Worm (Caenorhabditis elegans) whole organism, late embryonic: ENCODE results near the gene C01G6.3.

Experiments
- C38D4.7 ChIP-seq: fragments of 200-800 bp; sonication (Bioruptor generic); optimal IDR thresholded peaks from 2 replicates; lab custom pipeline; 2018; ENCODE audit warnings: mild to moderate bottlenecking, missing genetic modification characterization, moderate library complexity, missing compliant biosample characterization
- ceh-14 ChIP-seq: sonication (generic microtip); optimal IDR thresholded peaks from 2 replicates; lab custom pipeline; 2016; ENCODE audit warnings: missing genotype, missing genetic modification characterization, missing compliant biosample characterization
- ceh-18 ChIP-seq: sonication (generic microtip); optimal IDR thresholded peaks from 2 replicates; lab custom pipeline; 2016; ENCODE audit warnings: missing genetic modification characterization, missing compliant biosample characterization
- ceh-2 ChIP-seq: sonication (generic microtip); optimal IDR thresholded peaks from 2 replicates; lab custom pipeline; 2016; ENCODE audit warnings: missing genotype, missing genetic modification characterization, missing compliant biosample characterization
- ceh-30 ChIP-seq: fragments of 150-350 bp; optimal IDR thresholded peaks from 2 replicates; lab custom pipeline; 2014; ENCODE audit warnings: missing biosample characterization, missing genetic modification characterization
- ceh-31 ChIP-seq: sonication (generic microtip); optimal IDR thresholded peaks from 2 replicates; lab custom pipeline; 2016; ENCODE audit warnings: missing genetic modification characterization, missing compliant biosample characterization
- ceh-6 ChIP-seq: fragments of 200-800 bp; sonication (Bioruptor generic); optimal IDR thresholded peaks from 2 replicates; lab custom pipeline; 2018; ENCODE audit warnings: mild to moderate bottlenecking, missing genetic modification characterization, missing compliant biosample characterization
- ceh-9 ChIP-seq: sonication (generic microtip); optimal IDR thresholded peaks from 2 replicates; lab custom pipeline; 2016; ENCODE audit warnings: mild to moderate bottlenecking, missing genetic modification characterization, inconsistent platforms, missing compliant biosample characterization
- che-1 ChIP-seq: sonication (generic microtip); optimal IDR thresholded peaks from 2 replicates; lab custom pipeline; 2016; ENCODE audit warnings: mild to moderate bottlenecking, missing genetic modification characterization, missing compliant biosample characterization
- dve-1 ChIP-seq: sonication (generic microtip); optimal IDR thresholded peaks from 2 replicates; lab custom pipeline; 2017; ENCODE audit warnings: antibody characterized with exemption, mild to moderate bottlenecking, missing genetic modification characterization, missing compliant biosample characterization
- elt-2 ChIP-seq: sonication (generic microtip); optimal IDR thresholded peaks from 2 replicates; lab custom pipeline; 2016; ENCODE audit warnings: missing genetic modification reagents, missing genetic modification characterization, missing compliant biosample characterization
- fax-1 ChIP-seq: sonication (generic microtip); optimal IDR thresholded peaks from 2 replicates; lab custom pipeline; 2016; ENCODE audit warnings: missing genotype, missing genetic modification characterization, missing compliant biosample characterization
- hlh-30 ChIP-seq: sonication (generic microtip); optimal IDR thresholded peaks from 2 replicates; lab custom pipeline; 2017; ENCODE audit warnings: antibody characterized with exemption, missing genetic modification characterization, missing compliant biosample characterization; ENCODE audit not compliant: insufficient read depth
- hlh-8 ChIP-seq: sonication (generic microtip); optimal IDR thresholded peaks from 2 replicates; lab custom pipeline; 2016; ENCODE audit warnings: missing genotype, missing genetic modification characterization, missing compliant biosample characterization
- lim-6 ChIP-seq: sonication (generic microtip); optimal IDR thresholded peaks from 2 replicates; lab custom pipeline; 2016; ENCODE audit warnings: missing genetic modification characterization, missing compliant biosample characterization
- nfya-1 ChIP-seq: sonication (generic microtip); optimal IDR thresholded peaks from 2 replicates; lab custom pipeline; 2017; ENCODE audit warnings: missing genetic modification characterization, mild to moderate bottlenecking, missing compliant biosample characterization, antibody characterized with exemption, moderate library complexity
- odd-2 ChIP-seq: sonication (generic microtip); optimal IDR thresholded peaks from 2 replicates; lab custom pipeline; 2017; ENCODE audit warnings: antibody characterized with exemption, mild to moderate bottlenecking, missing genetic modification characterization, missing compliant biosample characterization
- pat-9 ChIP-seq: fragments of 200-800 bp; sonication (Bioruptor generic); optimal IDR thresholded peaks from 2 replicates; lab custom pipeline; 2018; ENCODE audit warnings: mild to moderate bottlenecking, missing genetic modification characterization, moderate library complexity, missing compliant biosample characterization
- pha-2 ChIP-seq: sonication (generic microtip); optimal IDR thresholded peaks from 2 replicates; lab custom pipeline; 2017; ENCODE audit warnings: mild to moderate bottlenecking, missing genetic modification characterization, missing compliant biosample characterization
- pha-4 ChIP-seq: fragments of 150-350 bp; optimal IDR thresholded peaks from 2 replicates; lab custom pipeline; 2018; ENCODE audit warnings: missing biosample characterization, missing genetic modification reagents, missing genetic modification characterization
- ref-2 ChIP-seq: sonication (generic microtip); optimal IDR thresholded peaks from 2 replicates; lab custom pipeline; 2016; ENCODE audit warnings: missing genetic modification characterization, missing compliant biosample characterization
- rnt-1 ChIP-seq: sonication (generic microtip); optimal IDR thresholded peaks from 2 replicates; lab custom pipeline; 2016; ENCODE audit warnings: missing genetic modification characterization, missing compliant biosample characterization
- sox-2 ChIP-seq: fragments of 200-800 bp; sonication (Bioruptor generic); IDR thresholded peaks from 2 replicates; pipeline ENCODE4 v1.3.6; 2022; ENCODE audit warnings: missing genetic modification reagents, missing genetic modification characterization, missing compliant biosample characterization
- tbx-2 ChIP-seq: sonication (generic microtip); optimal IDR thresholded peaks from 2 replicates; lab custom pipeline; 2016; ENCODE audit warnings: missing genetic modification characterization, missing compliant biosample characterization
- ttx-3 ChIP-seq: sonication (generic microtip); optimal IDR thresholded peaks from 2 replicates; lab custom pipeline; 2016; ENCODE audit warnings: missing genetic modification reagents, missing genetic modification characterization, missing compliant biosample characterization
- unc-3 ChIP-seq, 2 experiments: fragments of 200-800 bp in 1 of 2; sonication (Bioruptor generic) in 1 of 2; sonication (generic microtip) in 1 of 2; conservative IDR thresholded peaks in 1 of 2; optimal IDR thresholded peaks in 1 of 2; 2 replicates each; pipeline versions ENCODE4 v1.3.6 to Lab custom; 2016 to 2022; ENCODE audit warnings: missing compliant biosample characterization in 2 of 2, missing genetic modification characterization in 2 of 2, missing genetic modification reagents in 1 of 2
- unc-42 ChIP-seq: sonication (generic microtip); optimal IDR thresholded peaks from 2 replicates; lab custom pipeline; 2016; ENCODE audit warnings: missing genotype, missing genetic modification characterization, missing compliant biosample characterization
- unc-55 ChIP-seq: sonication (generic microtip); optimal IDR thresholded peaks from 2 replicates; lab custom pipeline; 2017; ENCODE audit warnings: missing biosample characterization, missing genetic modification reagents, missing genetic modification characterization
- zip-5 ChIP-seq: sonication (generic microtip); optimal IDR thresholded peaks from 2 replicates; lab custom pipeline; 2016; ENCODE audit warnings: missing genetic modification characterization, missing compliant biosample characterization

C01G6.3 gene

ce11 chrII:9262845-9263402 is 6.8 kb upstream of the C01G6.3 start:
- peak; percentile 49 for TF ChIP-seq sox-2 (GFP tag; lab: Robert Waterston, UW)
- TF ChIP-seq ceh-31 (tag; lab: Kevin White, UChicago) = peak; percentile 40
- TF ChIP-seq ref-2 (tag; lab: Kevin White, UChicago) = peak; percentile 75
- TF ChIP-seq ceh-2 (tag; lab: Kevin White, UChicago) = peak; percentile 12
- TF ChIP-seq unc-55 (GFP tag; lab: Kevin White, UChicago) = peak; percentile 46
- no peak for TF ChIP-seq dve-1 (tag; lab: Kevin White, UChicago)
- TF ChIP-seq odd-2 (tag; lab: Kevin White, UChicago) = no peak
- TF ChIP-seq ttx-3 = no peak
- peak; percentile 25 for TF ChIP-seq nfya-1 (tag; lab: Kevin White, UChicago)
- TF ChIP-seq fax-1 = no peak
- no peak for TF ChIP-seq elt-2 (tag; lab: Kevin White, UChicago)
- no peak for TF ChIP-seq ceh-9 (tag; lab: Kevin White, UChicago)
- TF ChIP-seq hlh-8 (tag; lab: Kevin White, UChicago) = peak; percentile 11
- TF ChIP-seq rnt-1 (tag; lab: Kevin White, UChicago) = no peak
- no peak for TF ChIP-seq unc-42 (tag; lab: Kevin White, UChicago)
- TF ChIP-seq unc-3 (GFP tag; conservative IDR thresholded peaks at IDR 0.05; lab: Robert Waterston, UW) = no peak
- TF ChIP-seq unc-3 (tag; optimal IDR thresholded peaks at IDR 0.05; lab: Kevin White, UChicago) = no peak
- TF ChIP-seq che-1 (tag; lab: Kevin White, UChicago) = no peak
- no peak for TF ChIP-seq zip-5 (tag; lab: Kevin White, UChicago)
- peak; percentile 18 for TF ChIP-seq tbx-2 (tag; lab: Kevin White, UChicago)
- TF ChIP-seq, all 69 proteins: peak for 8

- TF ChIP-seq pha-2 = no peak
- TF ChIP-seq hlh-30 (tag; lab: Kevin White, UChicago) = peak; percentile 34
Observed at ce11 chrII:9263784-9264183, 5.9 kb upstream of the C01G6.3 start.

- TF ChIP-seq ceh-18 (tag; lab: Kevin White, UChicago) = peak; percentile 32
- TF ChIP-seq unc-3 (GFP tag; conservative IDR thresholded peaks at IDR 0.05; lab: Robert Waterston, UW) = no peak
- no peak for TF ChIP-seq unc-3 (tag; optimal IDR thresholded peaks at IDR 0.05; lab: Kevin White, UChicago)
- TF ChIP-seq hlh-30 (tag; lab: Kevin White, UChicago) = no peak
- TF ChIP-seq nfya-1 (tag; lab: Kevin White, UChicago) = peak; percentile 20
- TF ChIP-seq ceh-6 (GFP tag; lab: Kevin White, UChicago) = no peak
- TF ChIP-seq pha-4 (tag; lab: Kevin White, UChicago) = no peak
- peak; percentile 93 for TF ChIP-seq unc-55 (GFP tag; lab: Kevin White, UChicago)
- TF ChIP-seq pat-9 (tag; lab: Kevin White, UChicago) = no peak
- peak; percentile 14 for TF ChIP-seq ceh-14 (tag; lab: Kevin White, UChicago)
- peak; percentile 33 for TF ChIP-seq ceh-31 (tag; lab: Kevin White, UChicago)
- TF ChIP-seq hlh-8 (tag; lab: Kevin White, UChicago) = peak; percentile 87
- TF ChIP-seq C38D4.7 = no peak
- TF ChIP-seq rnt-1 (tag; lab: Kevin White, UChicago) = peak; percentile 61
- TF ChIP-seq, all 69 proteins: peak for 7
Observed at ce11 chrII:9264689-9265278, 4.9 kb upstream of the C01G6.3 start.

DNA sequence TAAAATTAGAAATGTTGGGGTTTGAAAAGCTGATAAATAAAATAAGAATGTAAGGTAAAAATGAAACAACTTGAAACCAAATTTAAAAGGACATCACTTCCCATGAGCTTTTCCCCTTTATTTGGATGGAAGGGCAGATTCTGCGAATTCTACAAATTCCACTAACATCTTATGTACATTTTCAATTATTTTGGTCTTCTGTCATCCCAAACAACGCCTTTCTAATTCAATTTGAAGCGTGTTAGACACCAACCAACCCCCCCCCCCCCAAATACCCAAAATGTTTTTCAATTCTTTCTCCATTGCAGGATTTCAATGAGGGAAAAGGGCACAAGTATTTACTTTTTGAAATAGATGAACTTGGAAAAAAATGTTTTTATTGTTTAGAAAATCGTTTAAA is 4.0 kb upstream of the C01G6.3 start:
- TF ChIP-seq ceh-30 (no peak), unc-42 (tag; lab: Kevin White, UChicago) (peak; percentile 58)
- TF ChIP-seq, all 69 proteins: peak for 1

DNA sequence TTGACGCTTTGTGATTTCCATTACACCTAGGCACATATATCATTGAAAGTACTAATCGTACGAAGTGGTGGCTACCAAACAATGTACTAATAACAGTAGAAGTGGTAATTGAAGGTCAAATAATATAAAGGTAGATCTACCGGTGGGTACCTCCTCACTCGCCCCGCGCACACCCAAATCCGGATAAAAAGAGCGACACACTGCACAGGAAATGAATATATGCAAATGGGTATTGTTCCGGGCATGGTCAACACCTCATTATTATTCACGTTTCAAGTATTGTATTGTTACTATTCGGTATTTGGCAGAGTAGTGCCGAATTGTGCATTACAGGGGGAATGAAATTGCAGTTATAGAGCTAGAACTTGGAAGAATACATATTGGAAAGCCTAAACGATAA is 3.4 kb upstream of the C01G6.3 start:
- peak; percentile 64 for TF ChIP-seq sox-2 (GFP tag; lab: Robert Waterston, UW)
- no peak for TF ChIP-seq lim-6 (tag; lab: Kevin White, UChicago)
- TF ChIP-seq, all 69 proteins: peak for 1
